Fruit fly (Drosophila melanogaster): ENCODE data around the gene CG7720.

DNA sequence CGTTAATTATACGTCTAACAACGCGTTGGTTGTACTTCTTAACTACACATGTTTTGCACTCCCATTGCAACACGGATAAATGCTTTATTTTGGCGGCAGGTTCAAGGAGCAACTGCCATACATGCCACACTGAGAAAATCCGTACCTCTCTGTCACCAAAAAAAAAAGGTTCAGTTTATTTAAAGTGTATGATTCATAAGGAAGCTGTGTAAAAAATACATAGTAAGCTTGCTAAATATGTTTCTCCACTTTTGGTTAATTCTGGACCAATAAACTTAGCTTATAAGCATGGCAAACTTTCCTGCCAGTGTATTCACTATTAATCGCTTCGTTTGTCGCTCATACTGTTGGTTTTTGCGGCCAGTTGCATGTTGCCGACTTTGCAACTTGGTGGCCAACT lies 1.3 kb upstream of the CG7720 start:
- no peak for TF ChIP-seq CG7045 (GFP tag; optimal IDR thresholded peaks at IDR 0.05)
- TF ChIP-seq CG5204 (GFP tag; optimal IDR thresholded peaks at IDR 0.05): no peak
